Fruit fly (Drosophila melanogaster) whole organism, embryonic: Measurements from ENCODE around the gene CG4025.

Experiments used
- Antp ChIP-seq: fragments of 200-800 bp; sonication (Bioruptor generic); optimal IDR thresholded peaks from 3 replicates; lab custom pipeline; 2016; ENCODE audit warnings: missing biosample characterization, missing genetic modification characterization
- Bdp1 ChIP-seq: fragments of 200-800 bp; sonication (Bioruptor generic); optimal IDR thresholded peaks from 3 replicates; lab custom pipeline; 2016; ENCODE audit warnings: missing biosample characterization, missing genetic modification characterization
- CG10654 ChIP-seq: fragments of 200-800 bp; sonication (Bioruptor generic); optimal IDR thresholded peaks from 2 replicates; lab custom pipeline; 2016; ENCODE audit warnings: missing biosample characterization, missing genetic modification characterization
- CG12744 ChIP-seq: fragments of 200-800 bp; sonication (Bioruptor generic); optimal IDR thresholded peaks from 2 replicates; lab custom pipeline; 2016; ENCODE audit warnings: missing biosample characterization, missing genetic modification characterization
- CG13775 ChIP-seq: fragments of 200-800 bp; sonication (Bioruptor generic); optimal IDR thresholded peaks from 3 replicates; lab custom pipeline; 2017; ENCODE audit warnings: missing biosample characterization, mild to moderate bottlenecking, missing genetic modification characterization
- CG13894 ChIP-seq: fragments of 200-800 bp; sonication (Bioruptor generic); optimal IDR thresholded peaks from 3 replicates; lab custom pipeline; 2018; ENCODE audit warnings: missing biosample characterization, mild to moderate bottlenecking, missing genetic modification characterization, moderate library complexity
- CG14710 ChIP-seq: fragments of 200-800 bp; sonication (Bioruptor generic); optimal IDR thresholded peaks from 3 replicates; lab custom pipeline; 2019; ENCODE audit warnings: missing biosample characterization, mild to moderate bottlenecking, missing genetic modification characterization, moderate library complexity
- CG14965 ChIP-seq: fragments of 200-800 bp; sonication (Bioruptor generic); optimal IDR thresholded peaks from 2 replicates; lab custom pipeline; 2016; ENCODE audit warnings: missing biosample characterization, missing genetic modification characterization, borderline replicate concordance
- CG1602 ChIP-seq: fragments of 200-800 bp; sonication (Bioruptor generic); optimal IDR thresholded peaks from 3 replicates; lab custom pipeline; 2016; ENCODE audit warnings: missing biosample characterization, missing genetic modification characterization
- CG1647 ChIP-seq: fragments of 200-800 bp; sonication (Bioruptor generic); optimal IDR thresholded peaks from 3 replicates; lab custom pipeline; 2016; ENCODE audit warnings: missing biosample characterization, missing genetic modification characterization
- CG17385 ChIP-seq: fragments of 200-800 bp; sonication (Bioruptor generic); optimal IDR thresholded peaks from 3 replicates; lab custom pipeline; 2018; ENCODE audit warnings: missing biosample characterization, mild to moderate bottlenecking, missing genetic modification characterization
- CG2202 ChIP-seq: fragments of 200-800 bp; sonication (Bioruptor generic); optimal IDR thresholded peaks from 2 replicates; lab custom pipeline; 2018; ENCODE audit warnings: missing biosample characterization, mild to moderate bottlenecking, missing genetic modification characterization
- CG30020 ChIP-seq: fragments of 200-800 bp; optimal IDR thresholded peaks from 2 replicates; lab custom pipeline; 2019; ENCODE audit warnings: missing biosample characterization, mild to moderate bottlenecking, missing genetic modification characterization, moderate library complexity
- CG31365 ChIP-seq: fragments of 200-800 bp; sonication (Bioruptor generic); optimal IDR thresholded peaks from 2 replicates; lab custom pipeline; 2018; ENCODE audit warnings: missing biosample characterization, mild to moderate bottlenecking, missing genetic modification characterization
- CG31441 ChIP-seq: fragments of 200-800 bp; sonication (Bioruptor generic); IDR thresholded peaks from 2 replicates; pipeline ENCODE4 v1.3.6; 2022; ENCODE audit warnings: missing biosample characterization, missing genetic modification characterization
- CG34224 ChIP-seq: fragments of 200-800 bp; sonication (Bioruptor generic); IDR thresholded peaks from 3 replicates; pipeline ENCODE4 v1.3.6; 2022; ENCODE audit warnings: missing biosample characterization, missing genetic modification characterization; ENCODE audit not compliant: partially characterized antibody
- CG6654 ChIP-seq: fragments of 200-800 bp; sonication (Bioruptor generic); optimal IDR thresholded peaks from 2 replicates; lab custom pipeline; 2017; ENCODE audit warnings: missing biosample characterization, mild to moderate bottlenecking, missing genetic modification characterization
- CG7271 ChIP-seq: fragments of 200-800 bp; sonication (Bioruptor generic); optimal IDR thresholded peaks from 2 replicates; lab custom pipeline; 2018; ENCODE audit warnings: missing biosample characterization, mild to moderate bottlenecking, missing genetic modification characterization, moderate library complexity
- CG9437 ChIP-seq: fragments of 200-800 bp; sonication (Bioruptor generic); optimal IDR thresholded peaks from 2 replicates; lab custom pipeline; 2018; ENCODE audit warnings: missing biosample characterization, mild to moderate bottlenecking, missing genetic modification characterization
- Dll ChIP-seq: fragments of 200-800 bp; sonication (Bioruptor generic); IDR thresholded peaks from 4 replicates; pipeline ENCODE4 v1.3.6; 2022; ENCODE audit warnings: missing biosample characterization, missing genetic modification characterization; ENCODE audit not compliant: partially characterized antibody
- E2f2 ChIP-seq: fragments of 200-800 bp; sonication (Bioruptor generic); IDR thresholded peaks from 2 replicates; pipeline ENCODE4 v1.3.6; 2022; ENCODE audit warnings: missing biosample characterization, missing genetic modification characterization
- H2.0 ChIP-seq: fragments of 200-800 bp; sonication (Bioruptor generic); IDR thresholded peaks from 2 replicates; pipeline ENCODE4 v1.3.6; 2022; ENCODE audit warnings: missing biosample characterization, missing genetic modification characterization
- HLH4C ChIP-seq: fragments of 200-800 bp; sonication (Bioruptor generic); IDR thresholded peaks from 3 replicates; pipeline ENCODE4 v1.3.6; 2022; ENCODE audit warnings: missing biosample characterization, missing genetic modification characterization; ENCODE audit not compliant: partially characterized antibody
- Hand ChIP-seq: fragments of 200-800 bp; sonication (Bioruptor generic); optimal IDR thresholded peaks from 2 replicates; lab custom pipeline; 2017; ENCODE audit warnings: mild to moderate bottlenecking, missing biosample characterization, missing genetic modification reagents, missing genetic modification characterization
- Kr ChIP-seq: fragments of 200-800 bp; sonication (Bioruptor generic); optimal IDR thresholded peaks from 2 replicates; lab custom pipeline; 2017; ENCODE audit warnings: missing biosample characterization, mild to moderate bottlenecking, missing genetic modification characterization
- Mad ChIP-seq: fragments of 200-800 bp; sonication (Bioruptor generic); optimal IDR thresholded peaks from 2 replicates; lab custom pipeline; 2016; ENCODE audit warnings: missing biosample characterization, missing genetic modification characterization
- Meics ChIP-seq: fragments of 200-800 bp; sonication (Bioruptor generic); optimal IDR thresholded peaks from 2 replicates; lab custom pipeline; 2017; ENCODE audit warnings: missing biosample characterization, mild to moderate bottlenecking, missing genetic modification characterization
- Opbp ChIP-seq: fragments of 200-800 bp; sonication (Bioruptor generic); IDR thresholded peaks from 3 replicates; pipeline ENCODE4 v1.3.6; 2022; ENCODE audit warnings: missing biosample characterization, missing genetic modification characterization; ENCODE audit not compliant: partially characterized antibody
- PHDP ChIP-seq: fragments of 200-800 bp; sonication (Bioruptor generic); optimal IDR thresholded peaks from 3 replicates; lab custom pipeline; 2018; ENCODE audit warnings: missing biosample characterization, mild to moderate bottlenecking, missing genetic modification characterization, moderate library complexity
- Sox102F ChIP-seq: fragments of 200-800 bp; sonication (Bioruptor generic); optimal IDR thresholded peaks from 2 replicates; lab custom pipeline; 2018; ENCODE audit warnings: missing biosample characterization, mild to moderate bottlenecking, missing genetic modification characterization, moderate library complexity
- abd-A ChIP-seq: fragments of 200-800 bp; sonication (Bioruptor generic); optimal IDR thresholded peaks from 3 replicates; lab custom pipeline; 2019; ENCODE audit warnings: missing biosample characterization, mild to moderate bottlenecking, missing genetic modification characterization, moderate library complexity
- btn ChIP-seq: fragments of 200-800 bp; sonication (Bioruptor generic); optimal IDR thresholded peaks from 2 replicates; lab custom pipeline; 2016; ENCODE audit warnings: missing biosample characterization, missing genetic modification characterization
- chif ChIP-seq, 2 experiments: fragments of 200-800 bp; sonication (Bioruptor generic); optimal IDR thresholded peaks; 3 replicates each; lab custom pipeline; 2016; ENCODE audit warnings: missing biosample characterization in 2 of 2, missing genetic modification characterization in 2 of 2
- chinmo ChIP-seq: fragments of 200-800 bp; sonication (Bioruptor generic); IDR thresholded peaks from 4 replicates; pipeline ENCODE4 v1.3.6; 2022; ENCODE audit warnings: missing biosample characterization, missing genetic modification characterization; ENCODE audit not compliant: partially characterized antibody
- corto ChIP-seq: fragments of 200-800 bp; sonication (Bioruptor generic); optimal IDR thresholded peaks from 2 replicates; lab custom pipeline; 2016; ENCODE audit warnings: missing biosample characterization, mild to moderate bottlenecking, missing genetic modification characterization, moderate library complexity
- crol ChIP-seq: fragments of 200-800 bp; sonication (Bioruptor generic); IDR thresholded peaks from 2 replicates; pipeline ENCODE4 v1.3.6; 2022; ENCODE audit warnings: missing biosample characterization, missing genetic modification characterization
- dmrt11E ChIP-seq: fragments of 200-800 bp; sonication (Bioruptor generic); optimal IDR thresholded peaks from 3 replicates; lab custom pipeline; 2018; ENCODE audit warnings: missing biosample characterization, mild to moderate bottlenecking, missing genetic modification characterization, moderate library complexity
- gt ChIP-seq: fragments of 200-800 bp; sonication (Bioruptor generic); IDR thresholded peaks from 2 replicates; pipeline ENCODE4 v1.3.6; 2022; ENCODE audit warnings: missing biosample characterization, missing genetic modification characterization
- ham ChIP-seq: fragments of 200-800 bp; sonication (Bioruptor generic); IDR thresholded peaks from 2 replicates; pipeline ENCODE4 v1.3.6; 2022; ENCODE audit warnings: missing biosample characterization, missing genetic modification characterization
- hbn ChIP-seq: fragments of 200-800 bp; sonication (Bioruptor generic); IDR thresholded peaks from 2 replicates; pipeline ENCODE4 v1.3.6; 2022; ENCODE audit warnings: missing biosample characterization, missing genetic modification characterization; ENCODE audit not compliant: partially characterized antibody
- inv ChIP-seq: fragments of 200-800 bp; sonication (Bioruptor generic); IDR thresholded peaks from 2 replicates; pipeline ENCODE4 v1.3.6; 2022; ENCODE audit warnings: missing biosample characterization, missing genetic modification characterization; ENCODE audit not compliant: partially characterized antibody
- jigr1 ChIP-seq: fragments of 200-800 bp; sonication (Bioruptor generic); IDR thresholded peaks from 3 replicates; pipeline ENCODE4 v1.3.6; 2022; ENCODE audit warnings: missing biosample characterization, missing genetic modification characterization
- jumu ChIP-seq: fragments of 200-800 bp; sonication (Bioruptor generic); optimal IDR thresholded peaks from 3 replicates; lab custom pipeline; 2016; ENCODE audit warnings: missing biosample characterization, missing genetic modification characterization
- sens ChIP-seq: fragments of 200-800 bp; sonication (Bioruptor generic); peaks from one replicate; lab custom pipeline; 2016; ENCODE audit warnings: missing biosample characterization, missing genetic modification characterization
- slp2 ChIP-seq: fragments of 200-800 bp; sonication (Bioruptor generic); optimal IDR thresholded peaks from 2 replicates; lab custom pipeline; 2016; ENCODE audit warnings: missing biosample characterization, missing genetic modification characterization
- stc ChIP-seq: fragments of 200-800 bp; sonication (Bioruptor generic); IDR thresholded peaks from 2 replicates; pipeline ENCODE4 v1.3.6; 2022; ENCODE audit warnings: missing biosample characterization, missing genetic modification characterization
- tin ChIP-seq: fragments of 200-800 bp; sonication (Bioruptor generic); optimal IDR thresholded peaks from 3 replicates; lab custom pipeline; 2016; ENCODE audit warnings: missing biosample characterization, missing genetic modification characterization
- wdn ChIP-seq: fragments of 200-800 bp; sonication (Bioruptor generic); IDR thresholded peaks from 2 replicates; pipeline ENCODE4 v1.3.6; 2022; ENCODE audit warnings: missing biosample characterization, missing genetic modification characterization
- zen ChIP-seq: fragments of 200-800 bp; sonication (Bioruptor generic); optimal IDR thresholded peaks from 3 replicates; lab custom pipeline; 2018; ENCODE audit warnings: missing biosample characterization, mild to moderate bottlenecking, missing genetic modification characterization, moderate library complexity

CG4025 gene

DNA sequence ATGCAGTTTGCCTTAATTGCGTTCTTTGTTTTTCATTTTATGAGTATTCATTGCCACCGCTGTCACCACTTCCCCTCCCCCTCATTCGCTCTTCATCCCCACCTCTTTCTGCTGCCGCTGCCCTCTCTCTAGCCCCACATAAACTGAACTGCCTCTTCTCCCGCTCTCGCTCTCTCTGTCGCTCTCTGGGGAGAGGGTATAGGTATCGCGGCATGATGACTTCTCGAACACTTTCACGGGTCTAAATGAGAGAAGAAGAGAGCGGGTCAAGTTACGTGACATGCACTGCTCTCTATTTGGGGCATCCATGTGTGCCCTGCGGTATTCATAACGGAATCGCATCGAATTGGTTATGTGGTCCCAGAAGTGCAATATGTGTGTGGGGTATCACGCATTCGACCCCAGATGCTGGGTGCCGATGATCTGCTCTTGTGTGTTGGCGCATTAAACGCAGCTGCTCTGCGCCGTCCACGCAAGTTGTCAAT lies 7.0 kb downstream of the CG4025 start (continued):
- peak; percentile 73 for TF ChIP-seq dmrt11E (tag; lab: Kevin White, UChicago)
- no peak for TF ChIP-seq CG13894 (tag; lab: Kevin White, UChicago)
- TF ChIP-seq Hand (GFP tag; lab: Kevin White, UChicago), result peak; percentile 10
- peak; percentile 84 for TF ChIP-seq PHDP (tag; lab: Kevin White, UChicago)
- TF ChIP-seq CG6654 (GFP tag; lab: Kevin White, UChicago), result peak; percentile 41
- peak; percentile 46; the same call in 1 of the 2 replicates for TF ChIP-seq ham (GFP tag; lab: Robert Waterston, UW)
- peak; percentile 77 for TF ChIP-seq CG1602 (GFP tag; lab: Kevin White, UChicago)
- TF ChIP-seq slp2 (GFP tag; lab: Kevin White, UChicago), result peak; percentile 70
- TF ChIP-seq CG30020, result no peak
- peak; percentile 66 for TF ChIP-seq CG1647
- peak; percentile 88 for TF ChIP-seq stc (GFP tag; lab: Robert Waterston, UW)
- TF ChIP-seq CG13775 (GFP tag; lab: Kevin White, UChicago), result peak; percentile 60
- TF ChIP-seq H2.0 (GFP tag; lab: Robert Waterston, UW), result peak; percentile 82
- TF ChIP-seq CG34224 (GFP tag; lab: Robert Waterston, UW), result no peak
- TF ChIP-seq CG14710 (tag; lab: Kevin White, UChicago), result peak; percentile 67
- TF ChIP-seq CG7271 (tag; lab: Kevin White, UChicago), result peak; percentile 9
- peak; percentile 53; the same call in 1 of the 2 replicates for TF ChIP-seq gt (GFP tag; lab: Robert Waterston, UW)
- TF ChIP-seq E2f2, result peak; percentile 68
- peak; percentile 87 for TF ChIP-seq Sox102F
- peak; percentile 80 to 85 for TF ChIP-seq chif (GFP tag; optimal IDR thresholded peaks at IDR 0.05; lab: Kevin White, UChicago)
- peak; percentile 65 for TF ChIP-seq Mad (GFP tag; lab: Kevin White, UChicago)
- no peak for TF ChIP-seq hbn
- peak; percentile 98 for TF ChIP-seq crol (GFP tag; lab: Robert Waterston, UW)
- TF ChIP-seq CG9437 (GFP tag; lab: Kevin White, UChicago), result peak; percentile 71
- TF ChIP-seq jumu (GFP tag; lab: Kevin White, UChicago), result peak; percentile 86
- peak; percentile 78 for TF ChIP-seq CG31441 (GFP tag; lab: Robert Waterston, UW)
- TF ChIP-seq sens (GFP tag; lab: Kevin White, UChicago), result peak; percentile 96
- peak; percentile 60; the same call in 2 of the 4 replicates for TF ChIP-seq Dll (GFP tag; lab: Robert Waterston, UW)
- peak; percentile 71; the same call in 3 of the 4 replicates for TF ChIP-seq chinmo (GFP tag; lab: Robert Waterston, UW)
- TF ChIP-seq tin (GFP tag; lab: Kevin White, UChicago), result peak; percentile 82
- peak; percentile 88 for TF ChIP-seq Antp
- peak; percentile 71 for TF ChIP-seq CG2202
- TF ChIP-seq zen (tag; lab: Kevin White, UChicago), result no peak
- TF ChIP-seq CG17385 (GFP tag; lab: Kevin White, UChicago), result peak; percentile 78
- TF ChIP-seq corto, result peak; percentile 77
- TF ChIP-seq CG31365 (tag; lab: Kevin White, UChicago), result peak; percentile 74
- no peak for TF ChIP-seq abd-A (tag; lab: Kevin White, UChicago)
- TF ChIP-seq Bdp1, result peak; percentile 67
- peak; percentile 83 for TF ChIP-seq btn (GFP tag; lab: Kevin White, UChicago)
- TF ChIP-seq Opbp (GFP tag; lab: Robert Waterston, UW), result no peak
- TF ChIP-seq Meics (GFP tag; lab: Kevin White, UChicago), result peak; percentile 68
- peak; percentile 63 for TF ChIP-seq CG10654 (GFP tag; lab: Kevin White, UChicago)
- no peak; the same call in 2 of the 3 replicates for TF ChIP-seq HLH4C (GFP tag; lab: Robert Waterston, UW)
- no peak for TF ChIP-seq Kr (GFP tag; lab: Kevin White, UChicago)
- TF ChIP-seq CG12744 (GFP tag; lab: Kevin White, UChicago), result peak; percentile 71
- peak; percentile 64 for TF ChIP-seq CG14965 (GFP tag; lab: Kevin White, UChicago)
- TF ChIP-seq inv (GFP tag; lab: Robert Waterston, UW), result no peak
- peak; percentile 76; the same call in 2 of the 3 replicates for TF ChIP-seq jigr1 (GFP tag; lab: Robert Waterston, UW)
- peak; percentile 75; the same call in 1 of the 2 replicates for TF ChIP-seq wdn (GFP tag; lab: Robert Waterston, UW)
